Fruit fly (Drosophila melanogaster) whole organism, embryonic: ENCODE data around the gene mus302.

ENCODE experiments used
- B-H1 ChIP-seq: fragments of 200-800 bp; sonication (Bioruptor generic); IDR thresholded peaks from 3 replicates; pipeline ENCODE4 v1.3.6; 2022; ENCODE audit warnings: missing biosample characterization, missing genetic modification characterization
- Blimp-1 ChIP-seq: fragments of 200-800 bp; sonication (Bioruptor generic); optimal IDR thresholded peaks from 3 replicates; lab custom pipeline; 2018; ENCODE audit warnings: missing biosample characterization, missing genetic modification characterization, mild to moderate bottlenecking, moderate library complexity, missing genetic modification reagents
- CG10147 ChIP-seq: fragments of 200-800 bp; sonication (Bioruptor generic); optimal IDR thresholded peaks from 2 replicates; lab custom pipeline; 2019; ENCODE audit warnings: missing biosample characterization, mild to moderate bottlenecking, missing genetic modification characterization, moderate library complexity
- CG10959 ChIP-seq: fragments of 200-800 bp; sonication (Bioruptor generic); IDR thresholded peaks from 2 replicates; pipeline ENCODE4 v1.3.6; 2022; ENCODE audit warnings: missing biosample characterization, missing genetic modification characterization
- CG10979 ChIP-seq: fragments of 200-800 bp; sonication (Bioruptor generic); optimal IDR thresholded peaks from 2 replicates; lab custom pipeline; 2018; ENCODE audit warnings: missing biosample characterization, mild to moderate bottlenecking, missing genetic modification characterization, moderate library complexity
- CG13894 ChIP-seq: fragments of 200-800 bp; sonication (Bioruptor generic); optimal IDR thresholded peaks from 3 replicates; lab custom pipeline; 2018; ENCODE audit warnings: missing biosample characterization, mild to moderate bottlenecking, missing genetic modification characterization, moderate library complexity
- CG15269 ChIP-seq: fragments of 200-800 bp; sonication (Bioruptor generic); optimal IDR thresholded peaks from 2 replicates; lab custom pipeline; 2018; ENCODE audit warnings: missing biosample characterization, mild to moderate bottlenecking, missing genetic modification characterization, moderate library complexity
- CG17359 ChIP-seq: fragments of 200-800 bp; sonication (Bioruptor generic); optimal IDR thresholded peaks from 3 replicates; lab custom pipeline; 2018; ENCODE audit warnings: missing biosample characterization, mild to moderate bottlenecking, missing genetic modification characterization, moderate library complexity
- CG17361 ChIP-seq: fragments of 200-800 bp; sonication (Bioruptor generic); IDR thresholded peaks from 3 replicates; pipeline ENCODE4 v1.3.6; 2022; ENCODE audit warnings: missing biosample characterization, missing genetic modification characterization
- CG17612 ChIP-seq: fragments of 200-800 bp; sonication (Bioruptor generic); IDR thresholded peaks from 2 replicates; pipeline ENCODE4 v1.3.6; 2022; ENCODE audit warnings: missing biosample characterization, missing genetic modification characterization
- CG18599 ChIP-seq: fragments of 200-800 bp; sonication (Bioruptor generic); optimal IDR thresholded peaks from 3 replicates; lab custom pipeline; 2017; ENCODE audit warnings: missing biosample characterization, missing genetic modification characterization, mild to moderate bottlenecking, moderate library complexity, missing genetic modification reagents
- CG32532 ChIP-seq: fragments of 200-800 bp; sonication (Bioruptor generic); IDR thresholded peaks from 2 replicates; pipeline ENCODE4 v1.3.6; 2022; ENCODE audit warnings: missing biosample characterization, missing genetic modification characterization
- CG3281 ChIP-seq: fragments of 200-800 bp; sonication (Bioruptor generic); optimal IDR thresholded peaks from 3 replicates; lab custom pipeline; 2017; ENCODE audit warnings: missing biosample characterization, mild to moderate bottlenecking, missing genetic modification characterization
- CG3407 ChIP-seq: fragments of 200-800 bp; sonication (Bioruptor generic); optimal IDR thresholded peaks from 2 replicates; lab custom pipeline; 2018; ENCODE audit warnings: missing biosample characterization, mild to moderate bottlenecking, missing genetic modification characterization
- CG6813 ChIP-seq: fragments of 200-800 bp; sonication (Bioruptor generic); optimal IDR thresholded peaks from 2 replicates; lab custom pipeline; 2017; ENCODE audit warnings: missing biosample characterization, missing genetic modification characterization, mild to moderate bottlenecking, moderate library complexity, missing genetic modification reagents
- CG6854 ChIP-seq: fragments of 200-800 bp; sonication (Bioruptor generic); optimal IDR thresholded peaks from 3 replicates; lab custom pipeline; 2017; ENCODE audit warnings: missing biosample characterization, mild to moderate bottlenecking, missing genetic modification characterization
- CG7556 ChIP-seq: fragments of 200-800 bp; sonication (Bioruptor generic); optimal IDR thresholded peaks from 2 replicates; lab custom pipeline; 2017; ENCODE audit warnings: missing biosample characterization, mild to moderate bottlenecking, missing genetic modification characterization
- CG8281 ChIP-seq: fragments of 200-800 bp; sonication (Bioruptor generic); optimal IDR thresholded peaks from 2 replicates; lab custom pipeline; 2018; ENCODE audit warnings: missing biosample characterization, mild to moderate bottlenecking, missing genetic modification characterization, moderate library complexity
- CG9609 ChIP-seq: fragments of 200-800 bp; sonication (Bioruptor generic); optimal IDR thresholded peaks from 3 replicates; lab custom pipeline; 2016; ENCODE audit warnings: missing biosample characterization, missing genetic modification characterization
- Fer3 ChIP-seq: fragments of 200-800 bp; sonication (Bioruptor generic); optimal IDR thresholded peaks from 2 replicates; lab custom pipeline; 2018; ENCODE audit warnings: missing biosample characterization, mild to moderate bottlenecking, missing genetic modification characterization, moderate library complexity
- Gug ChIP-seq: fragments of 200-800 bp; sonication (Bioruptor generic); IDR thresholded peaks from 4 replicates; pipeline ENCODE4 v1.3.6; 2022; ENCODE audit warnings: missing biosample characterization, missing genetic modification characterization
- Lim3 ChIP-seq: fragments of 200-800 bp; sonication (Bioruptor generic); IDR thresholded peaks from 2 replicates; pipeline ENCODE4 v1.3.6; 2022; ENCODE audit warnings: missing biosample characterization, missing genetic modification characterization
- NC2α ChIP-seq: fragments of 200-800 bp; sonication (Bioruptor generic); optimal IDR thresholded peaks from 2 replicates; lab custom pipeline; 2016; ENCODE audit warnings: missing biosample characterization, missing genetic modification characterization
- Nf-YB ChIP-seq: fragments of 200-800 bp; sonication (Bioruptor generic); optimal IDR thresholded peaks from 3 replicates; lab custom pipeline; 2019; ENCODE audit warnings: missing biosample characterization, mild to moderate bottlenecking, missing genetic modification characterization, moderate library complexity
- PHDP ChIP-seq: fragments of 200-800 bp; sonication (Bioruptor generic); optimal IDR thresholded peaks from 3 replicates; lab custom pipeline; 2018; ENCODE audit warnings: missing biosample characterization, mild to moderate bottlenecking, missing genetic modification characterization, moderate library complexity
- Ptx1 ChIP-seq: fragments of 200-800 bp; sonication (Bioruptor generic); IDR thresholded peaks from 2 replicates; pipeline ENCODE4 v1.3.6; 2022; ENCODE audit warnings: missing biosample characterization, missing genetic modification characterization
- Taf1 ChIP-seq: fragments of 200-800 bp; sonication (Bioruptor generic); IDR thresholded peaks from 2 replicates; pipeline ENCODE4 v1.3.6; 2022; ENCODE audit warnings: missing biosample characterization, missing genetic modification characterization
- Tbp ChIP-seq: fragments of >200 bp; optimal IDR thresholded peaks from 2 replicates; lab custom pipeline; 2018; ENCODE audit warnings: missing biosample characterization, missing genetic modification characterization
- ash1 ChIP-seq: fragments of 200-800 bp; sonication (Bioruptor generic); optimal IDR thresholded peaks from 2 replicates; lab custom pipeline; 2018; ENCODE audit warnings: missing biosample characterization, mild to moderate bottlenecking, missing genetic modification characterization
- bab2 ChIP-seq: fragments of 200-800 bp; sonication (Bioruptor generic); optimal IDR thresholded peaks from 2 replicates; lab custom pipeline; 2016; ENCODE audit warnings: missing biosample characterization, missing genetic modification characterization
- caup ChIP-seq: fragments of 200-800 bp; sonication (Bioruptor generic); optimal IDR thresholded peaks from 3 replicates; lab custom pipeline; 2017; ENCODE audit warnings: missing biosample characterization, mild to moderate bottlenecking, missing genetic modification characterization, moderate library complexity; ENCODE audit not compliant: severe bottlenecking
- crc ChIP-seq: fragments of 200-800 bp; sonication (Bioruptor generic); optimal IDR thresholded peaks from 2 replicates; lab custom pipeline; 2016; ENCODE audit warnings: missing biosample characterization, missing genetic modification characterization
- croc ChIP-seq: fragments of 200-800 bp; sonication (Bioruptor generic); conservative IDR thresholded peaks from 3 replicates; pipeline ENCODE4 v1.3.6; 2022; ENCODE audit warnings: missing biosample characterization, missing genetic modification characterization
- crp ChIP-seq, 2 experiments: fragments of 200-800 bp; sonication (Bioruptor generic); optimal IDR thresholded peaks; 2 replicates in 1 of 2; 3 replicates in 1 of 2; lab custom pipeline; 2017; ENCODE audit warnings: missing biosample characterization in 2 of 2, missing genetic modification characterization in 2 of 2, mild to moderate bottlenecking in 1 of 2, moderate library complexity in 1 of 2
- cwo ChIP-seq: fragments of 200-800 bp; sonication (Bioruptor generic); optimal IDR thresholded peaks from 3 replicates; lab custom pipeline; 2017; ENCODE audit warnings: missing biosample characterization, missing genetic modification characterization, mild to moderate bottlenecking, moderate library complexity, missing genetic modification reagents
- en ChIP-seq: fragments of 200-800 bp; sonication (Bioruptor generic); optimal IDR thresholded peaks from 2 replicates; lab custom pipeline; 2016; ENCODE audit warnings: missing biosample characterization, missing genetic modification characterization
- fd96Cb ChIP-seq: fragments of 200-800 bp; sonication (Bioruptor generic); optimal IDR thresholded peaks from 2 replicates; lab custom pipeline; 2018; ENCODE audit warnings: missing biosample characterization, mild to moderate bottlenecking, missing genetic modification characterization, moderate library complexity
- lab ChIP-seq: fragments of 200-800 bp; sonication (Bioruptor generic); optimal IDR thresholded peaks from 3 replicates; lab custom pipeline; 2017; ENCODE audit warnings: missing biosample characterization, missing genetic modification characterization, mild to moderate bottlenecking, moderate library complexity, missing genetic modification reagents
- nerfin-1 ChIP-seq: fragments of 200-800 bp; sonication (Bioruptor generic); optimal IDR thresholded peaks from 3 replicates; lab custom pipeline; 2019; ENCODE audit warnings: missing biosample characterization, mild to moderate bottlenecking, missing genetic modification characterization, moderate library complexity
- nerfin-2 ChIP-seq: fragments of 200-800 bp; sonication (Bioruptor generic); IDR thresholded peaks from 2 replicates; pipeline ENCODE4 v1.3.6; 2022; ENCODE audit warnings: missing biosample characterization, missing genetic modification characterization; ENCODE audit not compliant: partially characterized antibody
- nmo ChIP-seq: fragments of 200-800 bp; sonication (Bioruptor generic); optimal IDR thresholded peaks from 2 replicates; lab custom pipeline; 2018; ENCODE audit warnings: missing biosample characterization, mild to moderate bottlenecking, missing genetic modification characterization, moderate library complexity
- nom ChIP-seq: fragments of 200-800 bp; sonication (Bioruptor generic); optimal IDR thresholded peaks from 2 replicates; lab custom pipeline; 2017; ENCODE audit warnings: missing biosample characterization, missing genetic modification characterization, mild to moderate bottlenecking, moderate library complexity, missing genetic modification reagents
- pho ChIP-seq: fragments of 200-800 bp; sonication (Bioruptor generic); optimal IDR thresholded peaks from 2 replicates; lab custom pipeline; 2016; ENCODE audit warnings: missing biosample characterization, missing genetic modification characterization
- phol ChIP-seq: fragments of 200-800 bp; sonication (Bioruptor generic); optimal IDR thresholded peaks from 3 replicates; lab custom pipeline; 2018; ENCODE audit warnings: missing biosample characterization, mild to moderate bottlenecking, missing genetic modification characterization, moderate library complexity
- row ChIP-seq: fragments of 200-800 bp; sonication (Bioruptor generic); IDR thresholded peaks from 3 replicates; pipeline ENCODE4 v1.3.6; 2022; ENCODE audit warnings: missing biosample characterization, missing genetic modification characterization
- seq ChIP-seq: fragments of 200-800 bp; sonication (Bioruptor generic); IDR thresholded peaks from 2 replicates; pipeline ENCODE4 v1.3.6; 2022; ENCODE audit warnings: missing biosample characterization, missing genetic modification characterization
- unpg ChIP-seq: fragments of 200-800 bp; sonication (Bioruptor generic); optimal IDR thresholded peaks from 3 replicates; lab custom pipeline; 2018; ENCODE audit warnings: missing biosample characterization, mild to moderate bottlenecking, missing genetic modification characterization, moderate library complexity
- z ChIP-seq: fragments of 200-800 bp; sonication (Bioruptor generic); IDR thresholded peaks from 3 replicates; pipeline ENCODE4 v1.3.6; 2022; ENCODE audit warnings: missing biosample characterization, missing genetic modification characterization

mus302 gene

DNA sequence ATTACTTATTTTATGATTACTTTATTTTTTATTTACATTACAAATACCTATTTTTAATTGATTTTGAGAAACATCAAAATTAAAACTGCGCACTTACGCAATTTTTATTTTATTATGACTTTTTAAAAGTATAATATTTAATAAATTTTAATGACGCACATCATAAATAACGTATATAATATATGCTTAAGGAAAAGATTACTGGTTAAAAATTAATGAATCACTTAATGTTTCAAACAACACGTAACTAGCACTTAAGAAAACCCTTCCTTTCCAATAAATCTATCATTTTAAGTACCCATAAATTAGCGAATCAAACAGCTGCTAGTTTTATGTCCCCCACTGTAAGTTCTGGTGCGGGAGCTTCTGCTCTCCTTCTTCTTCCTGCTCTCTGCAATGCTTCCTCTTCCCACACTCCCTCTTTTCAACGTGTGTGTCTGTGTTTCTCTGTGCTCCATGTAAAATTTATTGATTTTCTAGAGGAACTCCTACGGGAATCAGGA is 27.3 kb upstream of the mus302 start (continued):
- TF ChIP-seq B-H1 (GFP tag; lab: Robert Waterston, UW): peak; percentile 33; the same call in 2 of the 3 replicates
- TF ChIP-seq Ptx1 (GFP tag; lab: Robert Waterston, UW): peak; percentile 32; the same call in 1 of the 2 replicates
- TF ChIP-seq nerfin-1 (tag; lab: Kevin White, UChicago): peak; percentile 36
- peak; percentile 63 for TF ChIP-seq CG6854 (GFP tag; lab: Kevin White, UChicago)
- peak; percentile 43 for TF ChIP-seq Nf-YB (GFP tag; lab: Kevin White, UChicago)
- no peak for TF ChIP-seq crc (GFP tag; lab: Kevin White, UChicago)
- TF ChIP-seq Lim3: no peak
- TF ChIP-seq nerfin-2 (GFP tag; lab: Robert Waterston, UW): no peak
- TF ChIP-seq en (GFP tag; lab: Kevin White, UChicago): no peak
- no peak for TF ChIP-seq CG9609
- TF ChIP-seq fd96Cb (tag; lab: Kevin White, UChicago): peak; percentile 72
- TF ChIP-seq CG8281: peak; percentile 23
- TF ChIP-seq CG7556 (GFP tag; lab: Kevin White, UChicago): peak; percentile 91
- peak; percentile 67; the same call in 1 of the 2 replicates for TF ChIP-seq CG32532 (GFP tag; lab: Robert Waterston, UW)
- TF ChIP-seq z (GFP tag; lab: Robert Waterston, UW): peak; percentile 25; the same call in 1 of the 3 replicates
- TF ChIP-seq CG10147: peak; percentile 73
- TF ChIP-seq CG17361 (GFP tag; lab: Robert Waterston, UW): peak; percentile 91
- TF ChIP-seq lab: peak; percentile 75
- no peak for TF ChIP-seq ash1 (GFP tag; lab: Kevin White, UChicago)
- no peak for TF ChIP-seq bab2 (GFP tag; lab: Kevin White, UChicago)
- no peak for TF ChIP-seq NC2α
- TF ChIP-seq CG17612: no peak
- TF ChIP-seq croc: peak; percentile 37; the same call in 1 of the 3 replicates
- peak; percentile 75 for TF ChIP-seq CG15269 (tag; lab: Kevin White, UChicago)
- TF ChIP-seq seq (GFP tag; lab: Robert Waterston, UW): peak; percentile 49; the same call in 1 of the 2 replicates
- peak; percentile 70 for TF ChIP-seq nom
- TF ChIP-seq Blimp-1 (GFP tag; lab: Kevin White, UChicago): peak; percentile 57
- TF ChIP-seq CG3281 (GFP tag; lab: Kevin White, UChicago): peak; percentile 85
- peak; percentile 70 for TF ChIP-seq row
- TF ChIP-seq phol (tag; lab: Kevin White, UChicago): peak; percentile 83
- TF ChIP-seq CG17359 (tag; lab: Kevin White, UChicago): peak; percentile 61
- peak; percentile 84 for TF ChIP-seq CG10979 (tag; lab: Kevin White, UChicago)
- TF ChIP-seq Fer3 (tag; lab: Kevin White, UChicago): peak; percentile 65
- peak; percentile 67 for TF ChIP-seq cwo
- peak; percentile 67 for TF ChIP-seq CG6813 (GFP tag; lab: Kevin White, UChicago)
- TF ChIP-seq unpg (GFP tag; lab: Kevin White, UChicago): peak; percentile 56
- peak; percentile 76 for TF ChIP-seq PHDP (tag; lab: Kevin White, UChicago)
- TF ChIP-seq CG10959 (GFP tag; lab: Robert Waterston, UW): peak; percentile 7; the same call in 1 of the 2 replicates
- no peak for TF ChIP-seq CG13894 (tag; lab: Kevin White, UChicago)
- TF ChIP-seq caup (GFP tag; lab: Kevin White, UChicago): peak; percentile 51
- TF ChIP-seq nmo (GFP tag; lab: Kevin White, UChicago): peak; percentile 70
- TF ChIP-seq Tbp (GFP tag; lab: Kevin White, UChicago): no peak
- peak; percentile 20 for TF ChIP-seq pho (GFP tag; lab: Kevin White, UChicago)
- peak; percentile 27 for TF ChIP-seq Taf1 (GFP tag; lab: Robert Waterston, UW)
- TF ChIP-seq Gug (GFP tag; lab: Robert Waterston, UW): peak; percentile 22; the same call in 1 of the 4 replicates
- TF ChIP-seq CG18599: peak; percentile 67
- peak; percentile 31 for TF ChIP-seq CG3407 (GFP tag; lab: Kevin White, UChicago)
- peak in 1 of 2 experiments; percentile 10 for TF ChIP-seq crp (GFP tag; optimal IDR thresholded peaks at IDR 0.05; lab: Kevin White, UChicago)
